Worm (Caenorhabditis elegans): ENCODE results near the gene F57B9.1.
A peak's percentile ranks its signal among the peaks of the same experiment; 100 is the strongest.

Gene F57B9.1

ce11 chrIII:6912381-6912780 is 49.5 kb upstream of the F57B9.1 start, which contains the start of gene pdf-1:
Gene pdf-1, minus strand, starts transcription at chrIII:6912481.
- TF ChIP-seq egl-27 (tag; optimal IDR thresholded peaks at IDR 0.05) (no peak), zfp-3 (GFP tag; conservative IDR thresholded peaks at IDR 0.05) (no peak), mxl-3 (GFP tag; optimal IDR thresholded peaks at IDR 0.05) (no peak), nhr-6 (tag; optimal IDR thresholded peaks at IDR 0.05) (no peak), ces-1 (GFP tag; optimal IDR thresholded peaks at IDR 0.05) (no peak), Y75B8A.6 (GFP tag; IDR thresholded peaks at IDR 0.05) (no peak)

- TF ChIP-seq attf-4 (tag; optimal IDR thresholded peaks at IDR 0.05) (no peak), lsy-2 (tag; optimal IDR thresholded peaks at IDR 0.05) (peak in 1 of 2 experiments; percentile 31), ces-1 (GFP tag; optimal IDR thresholded peaks at IDR 0.05) (peak; percentile 52)
Observed at ce11 chrIII:6914840-6915239, 47.0 kb upstream of the F57B9.1 start.

- TF ChIP-seq aha-1 (tag) (peak; percentile 89), egl-27 (tag; optimal IDR thresholded peaks at IDR 0.05) (no peak), lin-39 (tag; optimal IDR thresholded peaks at IDR 0.05) (no peak), nhr-11 (tag; optimal IDR thresholded peaks at IDR 0.05) (no peak), mxl-2 (GFP tag; conservative IDR thresholded peaks at IDR 0.05) (no peak)
Observed at ce11 chrIII:6928725-6929124, 33.2 kb upstream of the F57B9.1 start, which contains the start of gene flap-1. Gene flap-1, minus strand, starts transcription at chrIII:6928825.

ce11 chrIII:6929558-6930167 is 32.2 kb upstream of the F57B9.1 start, which contains the start of gene inf-1:
Gene inf-1, plus strand, starts transcription at chrIII:6930134.
- TF ChIP-seq skn-1 (tag; optimal IDR thresholded peaks at IDR 0.05) (no peak), lin-13 (GFP tag; optimal IDR thresholded peaks at IDR 0.05) (no peak), daf-8 (GFP tag; IDR thresholded peaks at IDR 0.05) (no peak), mes-2 (tag; optimal IDR thresholded peaks at IDR 0.05; ENCODE audit: poor library complexity, severe bottlenecking) (peak; percentile 65), lin-38 (GFP tag; IDR thresholded peaks at IDR 0.05) (peak; percentile 85), nhr-77 (tag; optimal IDR thresholded peaks at IDR 0.05) (peak; percentile 10), fkh-10 (GFP tag; optimal IDR thresholded peaks at IDR 0.05) (peak; percentile 28), lin-39 (tag; optimal IDR thresholded peaks at IDR 0.05) (no peak), hif-1 (tag; optimal IDR thresholded peaks at IDR 0.05) (peak in 1 of 2 experiments; percentile 45), lsy-2 (tag; optimal IDR thresholded peaks at IDR 0.05) (peak in 1 of 2 experiments; percentile 82), D1046.2 (GFP tag; IDR thresholded peaks at IDR 0.05) (no peak), daf-16 (GFP tag; optimal IDR thresholded peaks at IDR 0.05) (no peak), daf-16 (tag; optimal IDR thresholded peaks at IDR 0.05) (peak; percentile 32), dve-1 (tag; optimal IDR thresholded peaks at IDR 0.05; ENCODE audit: insufficient read depth) (peak; percentile 42), hlh-30 (tag; optimal IDR thresholded peaks at IDR 0.05; ENCODE audit: insufficient read depth) (peak; percentile 25), pha-4 (GFP tag; IDR thresholded peaks at IDR 0.05) (no peak), pha-4 (tag; optimal IDR thresholded peaks at IDR 0.05) (peak; percentile 29), dpl-1 (GFP tag; optimal IDR thresholded peaks at IDR 0.05) (peak; percentile 60), F26F4.8 (GFP tag; conservative IDR thresholded peaks at IDR 0.05) (no peak), T20F7.1 (GFP tag; optimal IDR thresholded peaks at IDR 0.05) (peak; percentile 49), madf-5 (GFP tag; IDR thresholded peaks at IDR 0.05) (no peak), Y105C5A.15 (GFP tag; IDR thresholded peaks at IDR 0.05) (no peak), arid-1 (GFP tag; conservative IDR thresholded peaks at IDR 0.05) (no peak), spr-1 (tag; optimal IDR thresholded peaks at IDR 0.05) (no peak), mep-1 (tag; optimal IDR thresholded peaks at IDR 0.05) (peak; percentile 48), unc-130 (GFP tag; optimal IDR thresholded peaks at IDR 0.05) (no peak), nhr-11 (tag; optimal IDR thresholded peaks at IDR 0.05) (no peak)
